Worm (Caenorhabditis elegans) whole organism, L4/young adult: ENCODE results near the gene slc-28.1.

Source experiments
- W03F9.2 ChIP-seq: fragments of 150-350 bp; optimal IDR thresholded peaks from 2 replicates; lab custom pipeline; 2014; ENCODE audit warnings: missing biosample characterization, missing genetic modification characterization
- him-1 ChIP-seq: sonication (generic microtip); optimal IDR thresholded peaks from 2 replicates; lab custom pipeline; 2016; ENCODE audit warnings: missing genotype, missing genetic modification reagents, missing genetic modification characterization, missing compliant biosample characterization

DNA sequence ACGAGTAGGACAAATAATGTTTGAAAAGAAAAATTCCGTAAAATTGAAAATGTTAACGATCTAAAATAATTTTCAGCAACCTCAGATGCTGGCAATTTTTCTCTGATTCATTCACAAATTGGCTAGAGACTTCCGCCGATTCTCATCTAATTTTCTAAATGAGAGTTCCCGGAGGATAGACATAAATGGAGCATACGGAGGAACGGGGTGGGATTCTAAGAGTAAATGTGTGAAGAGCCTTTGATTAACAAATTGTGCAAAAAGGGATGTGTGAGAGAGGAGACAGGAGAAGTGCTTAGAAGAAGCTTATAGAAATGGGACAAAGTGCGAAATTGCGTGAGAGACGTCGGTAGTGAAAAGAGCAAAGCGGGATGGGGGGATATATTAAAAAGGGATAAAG is 12.0 kb upstream of the slc-28.1 start:
- TF ChIP-seq W03F9.2 (tag; lab: Kevin White, UChicago) (no peak), him-1 (tag; lab: Kevin White, UChicago) (no peak)
